Fruit fly (Drosophila melanogaster): ENCODE measurements around the gene robl22E.

DNA sequence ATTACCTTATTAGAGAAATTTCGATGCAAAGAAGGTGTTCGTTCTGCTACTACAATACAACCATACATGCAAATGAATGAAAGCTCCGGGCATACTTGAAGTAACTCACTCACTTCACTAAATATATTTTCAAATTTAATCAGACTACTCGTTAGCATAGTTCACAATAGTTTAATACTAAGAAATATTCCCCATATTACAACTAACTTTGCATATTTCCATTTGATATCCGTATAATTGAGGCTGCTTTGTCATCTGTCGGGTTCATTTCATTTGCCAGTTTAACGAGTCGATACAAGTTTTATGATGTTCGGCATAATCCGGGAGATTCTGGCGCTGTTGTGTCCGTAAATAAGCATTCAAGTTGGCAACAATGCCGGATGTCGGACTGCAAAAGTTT, at the start of gene robl22E:
- TF ChIP-seq h (GFP tag; optimal IDR thresholded peaks at IDR 0.05), result no peak
- TF ChIP-seq Dfd (GFP tag; optimal IDR thresholded peaks at IDR 0.05), result no peak
- TF ChIP-seq Mio (GFP tag; optimal IDR thresholded peaks at IDR 0.05), result no peak
- TF ChIP-seq dmrt93B (GFP tag; optimal IDR thresholded peaks at IDR 0.05), result no peak
- no peak for TF ChIP-seq CG32264 (GFP tag; optimal IDR thresholded peaks at IDR 0.05)

All from whole organism, wandering third instar larva.